Worm (Caenorhabditis elegans): ENCODE data around the gene fbxa-62.

Gene fbxa-62

DNA sequence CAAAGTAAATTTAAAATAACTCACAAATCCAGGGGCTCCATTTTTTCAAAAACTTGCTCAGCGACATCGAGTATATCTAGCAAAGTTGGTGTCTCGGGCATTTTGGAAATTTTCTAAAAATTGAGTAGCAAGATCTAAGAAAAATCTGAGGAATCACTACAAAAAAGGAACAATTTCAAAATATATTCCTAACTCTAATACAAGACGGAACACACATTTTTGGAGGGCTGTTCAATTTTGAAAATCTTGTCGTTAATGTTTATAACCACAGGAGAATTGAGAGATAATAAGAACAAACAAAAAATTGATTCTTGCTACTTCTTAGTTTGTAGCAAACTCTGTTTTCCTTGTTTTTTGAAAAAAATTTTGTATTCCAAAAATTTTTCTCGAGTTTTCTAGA, 4.9 kb downstream of the fbxa-62 start, which contains the start of gene fbxa-47:
Gene fbxa-47 (minus strand): TSS at position 101 of the 400 bp plus-strand sequence.
- no peak for TF ChIP-seq F57C9.4 (tag; optimal IDR thresholded peaks at IDR 0.05)
- TF ChIP-seq unc-62 (GFP tag; optimal IDR thresholded peaks at IDR 0.05) = no peak
- TF ChIP-seq nhr-27 (tag; optimal IDR thresholded peaks at IDR 0.05) = no peak
- no peak for TF ChIP-seq hlh-12 (tag; optimal IDR thresholded peaks at IDR 0.05)
- no peak for TF ChIP-seq ceh-79 (tag; optimal IDR thresholded peaks at IDR 0.05)
- TF ChIP-seq ZK185.1 (tag; optimal IDR thresholded peaks at IDR 0.05; ENCODE audit: poor library complexity, severe bottlenecking) = no peak
- no peak for TF ChIP-seq lin-54 (GFP tag; optimal IDR thresholded peaks at IDR 0.05)
- no peak for TF ChIP-seq mcd-1 (GFP tag; IDR thresholded peaks at IDR 0.05)
- TF ChIP-seq tbx-9 (tag; optimal IDR thresholded peaks at IDR 0.05; ENCODE audit: borderline replicate concordance) = no peak
- no peak for TF ChIP-seq ceh-40 (GFP tag; IDR thresholded peaks at IDR 0.05)
- TF ChIP-seq lin-35 (GFP tag; optimal IDR thresholded peaks at IDR 0.05) = no peak
- no peak for TF ChIP-seq B0019.2 (GFP tag; conservative IDR thresholded peaks at IDR 0.05)
- TF ChIP-seq C06A6.2 (GFP tag; conservative IDR thresholded peaks at IDR 0.05) = no peak
- no peak for TF ChIP-seq ztf-25 (GFP tag; IDR thresholded peaks at IDR 0.05)
- no peak for TF ChIP-seq atf-7 (tag; optimal IDR thresholded peaks at IDR 0.05)
- no peak for TF ChIP-seq attf-5 (GFP tag; optimal IDR thresholded peaks at IDR 0.05)
- no peak for TF ChIP-seq ccch-3 (GFP tag; optimal IDR thresholded peaks at IDR 0.05)

DNA sequence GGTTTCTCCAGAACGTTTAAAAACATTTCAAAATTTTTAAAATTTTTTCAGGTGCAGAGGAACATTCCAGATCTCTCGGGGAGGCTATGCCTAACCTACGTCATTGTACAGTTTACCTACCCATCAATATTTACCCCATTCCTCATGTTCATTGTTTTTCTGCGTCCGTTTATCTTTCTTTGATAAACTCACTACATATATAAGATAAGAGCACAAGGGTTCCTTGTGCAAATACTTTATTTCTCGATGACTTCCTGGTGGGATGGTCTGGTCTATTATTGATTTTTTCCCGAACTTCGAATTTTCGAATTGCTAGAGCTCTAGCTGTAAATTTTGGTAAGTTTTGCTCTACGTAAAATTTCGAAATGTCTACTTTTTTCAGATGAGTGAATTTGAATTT, 5.9 kb downstream of the fbxa-62 start:
- no peak for TF ChIP-seq T26A5.8 (tag; optimal IDR thresholded peaks at IDR 0.05)

DNA sequence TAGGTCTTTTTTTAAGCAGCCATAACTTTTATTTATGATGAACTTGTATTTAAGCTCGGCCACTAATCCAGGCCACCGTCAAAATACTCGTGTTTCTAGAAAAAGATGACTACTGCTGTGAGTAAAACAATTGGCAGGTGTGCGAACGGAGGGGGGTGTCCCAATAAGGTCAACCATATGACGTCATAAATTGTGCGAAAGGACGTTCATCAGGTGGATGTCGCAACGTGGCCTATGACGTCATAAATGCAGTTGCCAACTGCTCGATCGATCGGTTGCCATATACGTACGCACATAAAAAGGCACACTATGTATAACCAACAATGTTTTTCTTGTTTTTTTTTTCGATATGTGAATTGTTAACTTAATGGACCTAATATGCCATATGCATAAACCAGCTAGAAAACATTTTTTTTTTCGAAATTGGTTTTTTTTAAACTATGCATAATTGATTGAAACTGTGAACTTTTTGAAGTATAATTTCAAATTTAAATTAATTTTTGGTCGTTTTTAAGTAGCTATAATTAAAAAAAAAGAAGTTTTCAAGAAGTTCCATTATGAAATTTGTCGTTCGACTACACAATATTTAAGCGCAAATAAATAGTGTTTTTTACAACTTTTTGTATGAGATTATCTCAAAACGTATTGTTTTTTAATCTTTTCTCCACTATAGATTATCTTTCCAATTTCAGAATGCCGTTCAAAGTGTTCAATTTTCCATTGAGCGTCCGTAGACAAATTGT, 6.9 kb downstream of the fbxa-62 start, which contains the start of gene C39B5.2:
Gene C39B5.2 (plus strand): TSS at position 693 of the 743 bp plus-strand sequence.
- TF ChIP-seq ccch-3 (GFP tag; optimal IDR thresholded peaks at IDR 0.05) = no peak
- peak; percentile 28 for TF ChIP-seq atf-7 (tag; optimal IDR thresholded peaks at IDR 0.05)
- TF ChIP-seq cebp-2 (GFP tag; IDR thresholded peaks at IDR 0.05) = no peak

DNA sequence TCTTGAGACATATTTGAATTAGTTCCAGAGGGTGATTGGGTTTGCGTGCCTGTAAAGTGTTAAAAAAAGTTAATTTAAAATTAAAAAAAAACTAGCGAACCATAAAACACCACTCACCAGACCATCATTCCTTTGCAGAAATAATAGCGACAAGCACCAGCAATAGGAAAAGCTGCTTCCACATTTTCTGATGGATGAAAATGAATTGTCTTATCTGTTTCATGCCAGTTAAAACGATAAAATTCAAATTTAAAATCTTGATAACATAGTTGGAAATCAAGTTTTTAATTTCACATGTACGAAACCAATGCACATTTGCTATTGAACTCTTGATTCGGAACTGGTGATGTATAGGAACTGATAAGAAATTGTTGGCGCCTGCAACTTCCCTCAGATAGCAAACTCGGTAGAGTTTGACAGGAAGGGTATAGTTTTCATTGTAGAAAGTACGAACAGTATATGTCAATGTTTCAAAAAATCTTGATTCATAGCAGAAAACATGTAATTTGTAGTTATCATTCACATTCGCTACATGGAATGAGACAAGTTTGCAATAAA, 12.2 kb downstream of the fbxa-62 start, which contains the start of gene C39B5.10:
Gene C39B5.10 (minus strand): TSS at position 51 of the 558 bp plus-strand sequence.
- TF ChIP-seq ztf-18 (tag; optimal IDR thresholded peaks at IDR 0.05) (no peak), aptf-3 (GFP tag; IDR thresholded peaks at IDR 0.05) (no peak), rec-8 (tag; optimal IDR thresholded peaks at IDR 0.05) (no peak), athp-1 (tag; optimal IDR thresholded peaks at IDR 0.05) (no peak)

DNA sequence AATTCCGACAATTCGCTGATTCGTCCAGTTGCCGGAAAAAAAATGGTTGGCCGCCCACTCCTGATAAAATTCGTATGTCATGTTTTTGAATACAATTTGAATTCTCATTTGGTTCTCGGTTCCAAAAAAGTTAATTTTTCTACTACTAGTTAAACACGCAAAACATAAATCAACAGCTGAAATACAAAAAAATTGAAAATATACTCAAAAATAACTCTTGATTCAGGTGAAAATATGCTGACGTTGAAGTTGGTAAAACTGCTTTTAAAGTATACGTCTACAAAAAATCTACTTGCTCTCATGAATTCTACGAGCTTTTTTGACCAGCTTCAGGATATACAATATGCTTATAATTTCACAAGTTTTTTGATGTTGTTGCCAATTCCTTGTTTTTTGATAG, 13.0 kb downstream of the fbxa-62 start, which contains the start of gene srz-56:
Gene srz-56 (plus strand): TSS at position 301 of the 400 bp plus-strand sequence.
- TF ChIP-seq lin-35 (GFP tag; optimal IDR thresholded peaks at IDR 0.05) (no peak), D2030.7 (GFP tag; IDR thresholded peaks at IDR 0.05) (no peak), chd-7 (tag; optimal IDR thresholded peaks at IDR 0.05) (no peak), dpff-1 (tag; optimal IDR thresholded peaks at IDR 0.05) (no peak), F52B5.7 (tag; optimal IDR thresholded peaks at IDR 0.05) (no peak), C06A6.2 (GFP tag; conservative IDR thresholded peaks at IDR 0.05) (no peak), efl-1 (GFP tag; optimal IDR thresholded peaks at IDR 0.05) (no peak), hrde-1 (tag; optimal IDR thresholded peaks at IDR 0.05; ENCODE audit: borderline replicate concordance) (no peak), cebp-2 (GFP tag; IDR thresholded peaks at IDR 0.05) (no peak), egl-44 (GFP tag; IDR thresholded peaks at IDR 0.05) (no peak), Y53F4B.3 (GFP tag; IDR thresholded peaks at IDR 0.05) (no peak), sdz-38 (tag; optimal IDR thresholded peaks at IDR 0.05) (no peak), ceh-79 (tag; optimal IDR thresholded peaks at IDR 0.05) (no peak), gei-17 (GFP tag; optimal IDR thresholded peaks at IDR 0.05) (no peak)

Data from whole organism, young adult.